Fruit fly (Drosophila melanogaster) Kc167 (cell line): Measurements from ENCODE around the gene HBS1.
A peak's percentile ranks its signal among the peaks of the same experiment; 100 is the strongest.

Experiments
- Myc ChIP-seq: fragments of >200 bp; optimal IDR thresholded peaks from 2 replicates; lab custom pipeline; 2017; ENCODE audit warnings: missing external identifiers
- Sin3A ChIP-seq: fragments of >200 bp; optimal IDR thresholded peaks from 2 replicates; lab custom pipeline; 2018; ENCODE audit warnings: missing external identifiers
- h ChIP-seq: fragments of >200 bp; optimal IDR thresholded peaks from 3 replicates; lab custom pipeline; 2018; ENCODE audit warnings: missing external identifiers
- insv ChIP-seq: fragments of >200 bp; optimal IDR thresholded peaks from 3 replicates; lab custom pipeline; 2018; ENCODE audit warnings: missing external identifiers
- psq ChIP-seq: fragments of >200 bp; optimal IDR thresholded peaks from 2 replicates; lab custom pipeline; 2017; ENCODE audit warnings: missing external identifiers
- ttk ChIP-seq: sonication (Bioruptor generic); optimal IDR thresholded peaks from 2 replicates; lab custom pipeline; 2017; ENCODE audit warnings: missing external identifiers

HBS1 gene

DNA sequence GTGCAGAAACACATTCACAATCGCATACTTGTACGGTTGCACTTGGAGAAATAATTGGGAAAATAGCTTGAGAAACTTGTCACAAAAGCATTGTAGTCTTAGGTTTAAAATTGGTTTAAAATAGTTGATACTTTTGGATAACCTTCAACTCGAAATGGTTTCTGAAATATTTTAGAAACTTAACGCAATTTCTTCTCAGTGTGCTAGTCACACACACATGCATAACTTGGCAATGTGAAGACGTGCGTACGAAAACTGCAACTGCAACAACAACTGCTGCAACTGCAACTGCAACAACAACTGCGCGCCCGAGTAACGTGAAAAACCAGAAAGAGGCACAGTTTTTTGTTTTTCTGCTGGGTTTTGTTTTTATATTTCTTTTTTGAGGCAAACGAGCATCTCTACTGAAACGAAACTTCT lies 21.1 kb upstream of the HBS1 start:
- TF ChIP-seq Sin3A (lab: Kevin White, UChicago) (no peak), insv (lab: Kevin White, UChicago) (no peak), Myc (lab: Kevin White, UChicago) (no peak), psq (lab: Kevin White, UChicago) (no peak), ttk (lab: Kevin White, UChicago) (no peak), h (no peak)

DNA sequence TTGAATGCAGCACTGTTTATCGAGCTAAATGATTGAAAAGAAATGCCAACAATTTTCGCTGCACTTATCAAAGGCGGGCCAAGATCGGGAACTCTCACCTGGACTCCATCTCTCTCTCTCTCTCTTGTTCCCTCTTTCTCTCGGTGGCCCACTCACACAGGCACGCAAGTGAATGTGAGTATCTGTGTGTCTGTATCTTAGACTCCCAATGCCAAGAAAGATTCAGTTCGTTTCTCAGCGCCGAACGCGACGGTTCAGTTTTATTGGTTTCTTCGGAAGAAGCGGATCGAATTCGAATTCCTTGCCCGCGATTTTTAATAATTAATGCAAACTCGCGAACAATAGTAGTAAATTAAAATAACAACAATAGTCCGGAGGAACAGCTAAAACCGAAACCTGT lies 20.4 kb upstream of the HBS1 start, which contains the start of gene Tmhs:
Gene Tmhs, plus strand, starts transcription at position 222 of the 400 bp plus-strand sequence.
- no peak for TF ChIP-seq Sin3A (lab: Kevin White, UChicago)
- no peak for TF ChIP-seq insv (lab: Kevin White, UChicago)
- no peak for TF ChIP-seq psq (lab: Kevin White, UChicago)
- no peak for TF ChIP-seq ttk (lab: Kevin White, UChicago)
- TF ChIP-seq h: no peak
- no peak for TF ChIP-seq Myc (lab: Kevin White, UChicago)

DNA sequence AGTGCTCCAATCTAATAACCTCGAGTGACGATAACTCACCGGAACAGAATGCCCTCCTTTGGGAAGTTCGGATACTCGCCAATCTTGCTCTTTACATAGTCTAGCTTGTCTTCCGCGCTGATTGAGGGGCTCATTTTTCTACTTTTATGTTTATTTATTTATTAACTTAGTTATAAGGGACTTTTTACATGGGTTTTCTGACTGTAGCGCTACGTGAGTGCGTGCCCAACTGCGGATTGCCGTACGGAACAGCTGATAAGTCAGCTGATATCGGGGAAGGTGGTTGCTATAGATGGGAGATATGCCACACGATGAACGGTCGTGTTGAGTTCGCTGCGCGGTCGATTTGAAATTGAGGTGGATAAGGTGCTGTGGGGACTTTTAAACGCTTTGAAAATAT lies 19.6 kb upstream of the HBS1 start, which contains the start of gene Aprt:
Gene Aprt, minus strand, starts transcription at position 368 of the 400 bp plus-strand sequence.
- no peak for TF ChIP-seq insv (lab: Kevin White, UChicago)
- TF ChIP-seq Sin3A (lab: Kevin White, UChicago): no peak
- no peak for TF ChIP-seq psq (lab: Kevin White, UChicago)
- no peak for TF ChIP-seq h
- no peak for TF ChIP-seq Myc (lab: Kevin White, UChicago)

DNA sequence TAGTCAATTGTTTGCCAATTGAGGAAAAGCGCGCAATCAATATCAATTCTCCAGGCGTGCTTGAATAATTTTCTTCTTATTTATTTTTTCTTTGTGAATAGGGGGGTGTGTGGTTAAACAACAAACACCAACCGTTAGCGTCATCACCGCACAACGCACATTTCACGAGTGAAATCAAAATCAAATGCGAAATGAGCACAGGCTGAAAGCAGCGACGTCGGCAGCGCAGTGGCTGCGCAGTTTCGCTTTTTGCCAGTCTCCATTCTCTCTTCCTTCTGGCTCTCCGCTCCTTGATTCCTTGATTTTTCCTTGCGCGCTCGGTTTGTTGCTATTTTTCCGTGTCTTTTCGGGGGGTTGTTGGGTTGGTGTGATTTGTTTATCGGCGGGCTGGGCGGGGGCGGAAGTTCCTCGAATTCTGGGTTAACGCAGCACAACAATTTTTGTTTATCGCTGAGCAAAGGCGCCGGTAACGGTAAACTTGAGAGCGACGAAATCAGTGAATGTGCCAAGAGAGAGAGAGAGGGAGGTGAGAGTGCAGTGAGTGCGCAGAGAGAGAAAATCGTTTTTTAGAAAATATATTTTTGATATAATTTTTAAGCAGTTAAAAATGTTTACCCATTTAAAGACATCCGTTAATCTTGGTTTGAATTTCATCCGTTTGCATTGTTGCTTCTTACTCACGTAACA lies 18.0 kb upstream of the HBS1 start, which contains the start of gene CG13937:
Gene CG13937, minus strand, starts transcription at position 174 of the 687 bp plus-strand sequence.
- TF ChIP-seq h (no peak), psq (lab: Kevin White, UChicago) (no peak), insv (lab: Kevin White, UChicago) (no peak), Myc (lab: Kevin White, UChicago) (no peak), ttk (lab: Kevin White, UChicago) (no peak), Sin3A (lab: Kevin White, UChicago) (no peak)

DNA sequence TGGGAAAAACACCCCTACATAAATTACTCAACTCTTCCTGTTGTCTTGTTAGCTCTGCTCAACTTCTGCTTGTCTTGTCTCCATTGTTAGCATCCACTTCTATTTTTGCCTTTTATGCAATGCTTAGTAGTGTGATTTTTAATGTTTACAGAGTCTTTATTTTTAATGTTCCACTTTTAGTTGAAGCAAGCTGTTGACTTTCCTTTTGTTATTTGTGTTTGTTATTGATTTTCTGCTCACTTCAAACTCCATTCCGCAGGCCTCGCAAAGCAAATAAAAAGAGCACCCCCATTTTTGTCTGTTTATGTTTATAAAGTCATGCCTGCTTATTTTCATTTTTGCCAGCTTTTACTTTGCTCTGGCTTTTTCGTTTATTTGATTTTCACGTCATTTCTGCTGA lies 16.9 kb upstream of the HBS1 start:
- TF ChIP-seq insv (lab: Kevin White, UChicago) (no peak), Sin3A (lab: Kevin White, UChicago) (no peak), h (no peak), psq (lab: Kevin White, UChicago) (no peak), Myc (lab: Kevin White, UChicago) (no peak), ttk (lab: Kevin White, UChicago) (no peak)

DNA sequence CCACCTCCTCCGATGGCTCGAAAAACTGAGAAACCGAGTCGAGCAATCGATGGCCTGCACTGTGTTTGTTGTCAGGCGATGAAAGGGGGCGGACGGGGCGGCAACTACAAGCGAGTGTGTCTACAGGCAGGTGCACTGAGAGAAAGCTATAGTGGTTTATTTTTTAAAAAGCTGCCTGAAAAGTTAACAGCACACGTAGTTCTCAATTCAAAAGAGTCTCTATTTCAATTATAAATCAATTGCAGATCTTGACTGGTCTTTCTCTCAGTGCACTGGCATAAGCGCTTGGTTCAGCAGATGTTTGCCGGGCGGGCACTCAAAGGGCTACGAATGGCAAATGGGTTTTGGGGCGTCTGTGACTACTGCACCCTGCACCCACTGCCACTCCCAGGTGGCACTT lies 15.7 kb upstream of the HBS1 start:
- TF ChIP-seq psq (lab: Kevin White, UChicago): no peak
- no peak for TF ChIP-seq Sin3A (lab: Kevin White, UChicago)
- no peak for TF ChIP-seq Myc (lab: Kevin White, UChicago)
- TF ChIP-seq insv (lab: Kevin White, UChicago): no peak
- no peak for TF ChIP-seq ttk (lab: Kevin White, UChicago)

DNA sequence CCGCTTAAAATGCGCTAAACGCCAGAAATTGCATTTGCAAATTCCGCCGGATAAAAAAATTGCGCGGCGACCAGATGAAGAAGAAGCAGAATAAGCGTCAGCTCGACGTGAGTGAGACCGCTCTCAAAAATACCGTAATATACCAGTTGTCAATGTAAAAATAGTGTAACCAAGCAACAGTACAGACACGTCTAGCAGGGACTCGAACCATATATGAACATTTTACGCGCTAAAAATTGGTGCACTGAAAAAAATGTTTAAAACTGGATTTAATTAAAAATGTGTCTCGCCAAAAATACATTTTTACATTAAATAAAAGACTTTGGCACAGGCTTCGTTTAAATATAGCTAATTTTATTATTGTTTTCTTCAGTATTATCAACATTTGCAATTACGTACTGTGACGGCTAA lies 11.2 kb upstream of the HBS1 start, which contains the start of gene dre4:
Gene dre4, minus strand, starts transcription at position 98 of the 411 bp plus-strand sequence.
- no peak for TF ChIP-seq Myc (lab: Kevin White, UChicago)
- no peak for TF ChIP-seq h
- no peak for TF ChIP-seq psq (lab: Kevin White, UChicago)
- no peak for TF ChIP-seq insv (lab: Kevin White, UChicago)
- TF ChIP-seq Sin3A (lab: Kevin White, UChicago): no peak
- no peak for TF ChIP-seq ttk (lab: Kevin White, UChicago)

DNA sequence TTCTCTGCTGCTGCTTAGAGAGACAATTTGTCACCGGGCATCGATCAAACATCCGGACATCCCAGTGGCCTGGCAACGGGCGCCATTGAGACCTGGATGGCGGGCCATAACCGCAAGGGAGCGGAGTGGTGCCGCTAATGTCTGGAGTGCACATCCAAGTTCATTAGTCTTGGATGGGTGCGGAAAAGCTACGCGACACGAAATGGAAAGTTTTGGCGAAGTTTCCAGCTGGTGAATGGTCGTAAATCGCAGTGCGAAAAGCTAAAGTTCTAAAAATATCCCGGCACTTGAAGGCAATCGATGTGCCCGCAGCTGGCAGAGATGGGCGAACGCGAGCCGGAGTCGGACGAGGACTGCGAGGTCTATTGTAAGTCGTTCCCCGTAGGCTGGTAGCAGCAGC lies 4.7 kb upstream of the HBS1 start, which contains the start of gene CG13924:
Gene CG13924, plus strand, starts transcription at position 301 of the 400 bp plus-strand sequence.
- no peak for TF ChIP-seq ttk (lab: Kevin White, UChicago)
- no peak for TF ChIP-seq Sin3A (lab: Kevin White, UChicago)
- TF ChIP-seq insv (lab: Kevin White, UChicago): no peak
- no peak for TF ChIP-seq h
- TF ChIP-seq Myc (lab: Kevin White, UChicago): no peak
- no peak for TF ChIP-seq psq (lab: Kevin White, UChicago)

DNA sequence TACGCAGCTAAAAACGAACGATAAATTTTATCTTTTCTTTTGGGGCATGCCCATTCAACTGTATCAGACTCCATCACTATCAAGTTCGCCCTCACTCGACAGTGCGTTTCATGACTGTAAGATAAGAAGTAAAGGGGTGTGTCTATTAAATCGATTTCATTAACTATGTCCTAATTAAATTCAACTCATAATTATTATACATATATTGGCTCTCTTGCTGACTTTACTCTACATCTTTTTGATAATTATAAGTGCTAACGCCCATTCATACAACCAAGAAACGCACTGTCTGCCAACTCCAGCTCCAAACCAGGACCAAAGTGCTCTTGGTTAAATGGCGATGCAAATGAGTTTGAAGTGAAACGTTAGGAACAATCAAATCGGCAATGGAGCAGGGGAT lies 3.8 kb upstream of the HBS1 start:
- no peak for TF ChIP-seq psq (lab: Kevin White, UChicago)
- TF ChIP-seq Sin3A (lab: Kevin White, UChicago): no peak

DNA sequence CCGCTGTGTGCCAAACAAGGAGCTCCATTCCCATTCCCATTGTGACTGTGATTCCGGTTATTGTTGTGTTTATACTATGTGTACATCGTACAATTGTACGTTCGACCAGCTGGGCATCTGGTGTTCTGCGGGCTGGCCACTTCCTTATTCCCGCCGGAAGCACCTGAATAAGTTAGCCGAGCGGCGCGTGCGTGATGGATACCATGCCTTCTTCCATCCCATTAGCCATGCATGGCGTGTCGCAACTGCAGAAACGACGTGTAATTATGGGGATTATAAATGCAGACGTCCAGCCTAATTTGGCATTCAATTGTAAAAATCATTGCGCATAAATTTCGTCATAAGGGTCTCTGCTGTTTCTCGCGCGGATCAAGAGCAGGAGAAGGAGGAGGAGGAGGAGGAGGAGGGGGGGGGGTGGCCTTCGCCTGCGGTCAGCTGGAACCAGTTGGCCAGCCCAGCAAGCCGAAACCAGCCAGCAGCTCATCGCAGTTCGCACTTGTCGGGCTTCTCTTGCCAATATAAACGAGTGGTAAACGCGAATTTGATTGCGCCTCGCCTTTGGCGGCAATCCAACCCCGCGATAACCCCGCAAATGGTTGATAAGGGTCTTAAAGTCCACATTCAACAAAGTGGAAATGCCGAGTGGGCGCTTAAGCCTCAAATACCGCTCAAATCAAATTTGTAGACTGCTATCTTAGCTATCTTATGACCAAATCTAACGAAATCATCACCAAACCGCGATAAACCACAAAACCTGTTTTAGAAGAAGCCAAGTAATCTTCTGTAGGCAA lies 1.2 kb upstream of the HBS1 start:
- TF ChIP-seq h (no peak), ttk (lab: Kevin White, UChicago) (peak; percentile 92)

DNA sequence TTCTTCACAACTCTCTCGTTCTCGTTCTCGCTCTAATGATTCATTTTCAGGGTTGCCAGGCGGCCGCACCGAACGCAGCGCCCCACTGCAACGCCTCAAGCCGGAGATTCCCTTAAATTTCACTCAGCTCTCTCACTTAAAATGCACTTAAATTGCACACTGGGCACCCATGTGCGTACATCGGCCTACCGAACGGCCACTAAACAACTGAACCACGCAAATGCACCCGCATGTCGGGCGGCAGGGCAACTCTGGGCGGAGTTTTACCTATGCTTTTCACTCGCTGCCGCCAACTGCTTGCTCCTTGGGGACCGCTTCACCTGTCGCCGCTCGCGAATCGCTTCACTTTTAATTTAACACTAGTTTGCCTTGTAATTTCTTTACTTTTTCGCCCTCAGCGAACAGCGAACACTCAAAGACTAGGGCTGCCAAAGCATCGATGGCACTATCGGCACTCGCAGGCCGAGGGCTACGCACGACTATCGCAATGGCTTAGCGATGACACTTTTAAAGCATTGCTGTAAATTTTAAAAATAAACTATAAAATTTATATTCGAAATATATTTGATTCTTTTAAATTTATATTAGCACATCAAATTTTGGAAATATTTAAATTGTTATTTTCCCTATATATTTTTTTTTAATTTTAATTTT lies 3.1 kb downstream of the HBS1 start, which contains the start of gene Rap1:
Gene Rap1, minus strand, starts transcription at position 446 of the 654 bp plus-strand sequence.
- TF ChIP-seq insv (lab: Kevin White, UChicago) (no peak), psq (lab: Kevin White, UChicago) (no peak), ttk (lab: Kevin White, UChicago) (no peak), h (no peak), Myc (lab: Kevin White, UChicago) (no peak), Sin3A (lab: Kevin White, UChicago) (no peak)
